Fruit fly (Drosophila melanogaster) whole organism, pupa: ENCODE measurements around the gene Polr2F.

Source experiments
- CG10348 ChIP-seq: fragments of 200-800 bp; sonication (Bioruptor generic); IDR thresholded peaks from 2 replicates; pipeline ENCODE4 v1.3.6; 2022; ENCODE audit warnings: missing biosample characterization, missing genetic modification characterization
- CG14655 ChIP-seq: fragments of 200-800 bp; sonication (Bioruptor generic); optimal IDR thresholded peaks from 3 replicates; lab custom pipeline; 2017; ENCODE audit warnings: mild to moderate bottlenecking, missing biosample characterization, missing genetic modification reagents, missing genetic modification characterization
- CG15710 ChIP-seq: fragments of 200-800 bp; sonication (Bioruptor generic); optimal IDR thresholded peaks from 2 replicates; lab custom pipeline; 2018; ENCODE audit warnings: missing biosample characterization, mild to moderate bottlenecking, missing genetic modification characterization, moderate library complexity
- CG17806 ChIP-seq: fragments of 200-800 bp; sonication (Bioruptor generic); optimal IDR thresholded peaks from 2 replicates; lab custom pipeline; 2018; ENCODE audit warnings: missing biosample characterization, mild to moderate bottlenecking, missing genetic modification characterization, moderate library complexity
- CG34367 ChIP-seq: fragments of 200-800 bp; sonication (Bioruptor generic); optimal IDR thresholded peaks from 2 replicates; lab custom pipeline; 2018; ENCODE audit warnings: missing biosample characterization, mild to moderate bottlenecking, missing genetic modification characterization
- CG8159 ChIP-seq: fragments of 200-800 bp; sonication (Bioruptor generic); optimal IDR thresholded peaks from 3 replicates; lab custom pipeline; 2018; ENCODE audit warnings: missing biosample characterization, mild to moderate bottlenecking, missing genetic modification characterization, moderate library complexity
- CG8301 ChIP-seq: fragments of 200-800 bp; sonication (Bioruptor generic); optimal IDR thresholded peaks from 2 replicates; lab custom pipeline; 2018; ENCODE audit warnings: missing biosample characterization, mild to moderate bottlenecking, missing genetic modification characterization
- D1 ChIP-seq: fragments of 200-800 bp; sonication (Bioruptor generic); optimal IDR thresholded peaks from 2 replicates; lab custom pipeline; 2018; ENCODE audit warnings: missing biosample characterization, mild to moderate bottlenecking, missing genetic modification characterization, moderate library complexity
- EcR ChIP-seq: fragments of 200-800 bp; sonication (Bioruptor generic); optimal IDR thresholded peaks from 3 replicates; lab custom pipeline; 2019; ENCODE audit warnings: missing biosample characterization, missing genetic modification characterization, mild to moderate bottlenecking, moderate library complexity, missing genetic modification reagents
- Ets98B ChIP-seq: fragments of 200-800 bp; sonication (Bioruptor generic); IDR thresholded peaks from 2 replicates; pipeline ENCODE4 v1.3.6; 2022; ENCODE audit warnings: missing biosample characterization, missing genetic modification characterization
- Pif1A ChIP-seq: fragments of 200-800 bp; sonication (Bioruptor generic); optimal IDR thresholded peaks from 3 replicates; lab custom pipeline; 2016; ENCODE audit warnings: missing biosample characterization, missing genetic modification characterization
- Pif1B ChIP-seq: fragments of 200-800 bp; sonication (Bioruptor generic); optimal IDR thresholded peaks from 3 replicates; lab custom pipeline; 2016; ENCODE audit warnings: missing biosample characterization, missing genetic modification characterization
- Snoo ChIP-seq: fragments of 200-800 bp; sonication (Bioruptor generic); optimal IDR thresholded peaks from 3 replicates; lab custom pipeline; 2017; ENCODE audit warnings: missing biosample characterization, mild to moderate bottlenecking, missing genetic modification characterization, inconsistent platforms
- gl ChIP-seq: fragments of 200-800 bp; sonication (Bioruptor generic); optimal IDR thresholded peaks from 2 replicates; lab custom pipeline; 2018; ENCODE audit warnings: missing biosample characterization, mild to moderate bottlenecking, missing genetic modification characterization

Gene Polr2F

DNA sequence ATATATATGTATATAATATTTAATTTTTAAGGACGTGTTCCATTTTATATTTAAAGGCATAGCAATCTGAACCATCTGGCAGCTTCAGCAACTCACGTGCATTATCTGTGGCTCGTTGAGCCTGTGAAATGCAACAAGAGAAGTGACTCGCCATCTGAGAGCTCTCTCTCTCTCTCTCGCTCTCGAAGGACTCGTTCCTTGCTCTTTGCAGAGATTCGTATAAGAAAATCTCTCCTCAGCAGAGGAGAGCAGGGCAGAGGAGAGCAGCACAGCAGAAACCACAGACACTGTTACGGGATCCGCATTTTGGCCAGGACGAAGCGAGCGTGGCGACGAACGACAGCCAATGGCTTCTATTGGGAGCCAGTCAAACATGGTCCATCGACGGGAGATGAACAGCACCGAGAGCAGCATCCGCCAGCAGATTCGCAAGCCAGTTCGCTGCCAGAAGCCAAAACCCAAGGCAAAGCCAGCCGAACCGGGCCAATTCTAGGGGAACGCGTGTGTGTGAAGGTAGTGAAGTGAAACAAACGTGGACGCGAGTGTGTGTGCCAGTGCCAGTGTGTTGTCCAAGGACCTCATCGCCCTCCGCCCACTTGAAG lies 42.7 kb downstream of the Polr2F start, which contains the start of gene CG14669:
Gene CG14669 (plus strand): TSS at position 381 of the 602 bp plus-strand sequence.
- TF ChIP-seq EcR, result no peak
- no peak for TF ChIP-seq CG10348 (GFP tag; lab: Robert Waterston, UW)
- no peak for TF ChIP-seq Pif1B (GFP tag; lab: Kevin White, UChicago)
- TF ChIP-seq CG17806, result no peak
- no peak for TF ChIP-seq D1 (tag; lab: Kevin White, UChicago)
- TF ChIP-seq CG8159, result no peak
- TF ChIP-seq gl, result no peak
- no peak for TF ChIP-seq CG14655 (GFP tag; lab: Kevin White, UChicago)
- TF ChIP-seq CG8301 (tag; lab: Kevin White, UChicago), result no peak

dm6 chr3R:5420454-5420853 lies 48.9 kb downstream of the Polr2F start:
- TF ChIP-seq Snoo, result no peak
- TF ChIP-seq CG10348 (GFP tag; lab: Robert Waterston, UW), result no peak
- TF ChIP-seq CG34367 (tag; lab: Kevin White, UChicago), result no peak
- no peak for TF ChIP-seq CG15710 (tag; lab: Kevin White, UChicago)
- TF ChIP-seq Pif1A, result no peak
- TF ChIP-seq Ets98B (GFP tag; lab: Robert Waterston, UW), result no peak
